Fruit fly (Drosophila melanogaster) whole organism, embryonic: ENCODE data around the gene nmdyn-D7.

Experiments used
- CG10543 ChIP-seq: fragments of 200-800 bp; sonication (Bioruptor generic); optimal IDR thresholded peaks from 3 replicates; lab custom pipeline; 2017; ENCODE audit warnings: missing biosample characterization, mild to moderate bottlenecking, missing genetic modification characterization, moderate library complexity
- CG13775 ChIP-seq: fragments of 200-800 bp; sonication (Bioruptor generic); optimal IDR thresholded peaks from 3 replicates; lab custom pipeline; 2017; ENCODE audit warnings: missing biosample characterization, mild to moderate bottlenecking, missing genetic modification characterization
- CG15011 ChIP-seq: fragments of 200-800 bp; sonication (Bioruptor generic); optimal IDR thresholded peaks from 3 replicates; lab custom pipeline; 2018; ENCODE audit warnings: missing biosample characterization, mild to moderate bottlenecking, missing genetic modification characterization
- CG15269 ChIP-seq: fragments of 200-800 bp; sonication (Bioruptor generic); optimal IDR thresholded peaks from 2 replicates; lab custom pipeline; 2018; ENCODE audit warnings: missing biosample characterization, mild to moderate bottlenecking, missing genetic modification characterization, moderate library complexity
- CG15514 ChIP-seq: fragments of 200-800 bp; sonication (Bioruptor generic); optimal IDR thresholded peaks from 3 replicates; lab custom pipeline; 2017; ENCODE audit warnings: missing biosample characterization, missing genetic modification characterization, mild to moderate bottlenecking, moderate library complexity, missing genetic modification reagents
- CG15601 ChIP-seq: fragments of 200-800 bp; sonication (Bioruptor generic); optimal IDR thresholded peaks from 3 replicates; lab custom pipeline; 2019; ENCODE audit warnings: missing biosample characterization, mild to moderate bottlenecking, missing genetic modification characterization, moderate library complexity
- CG15696 ChIP-seq: fragments of 200-800 bp; sonication (Bioruptor generic); optimal IDR thresholded peaks from 2 replicates; lab custom pipeline; 2019; ENCODE audit warnings: missing biosample characterization, mild to moderate bottlenecking, missing genetic modification characterization, moderate library complexity
- CG16863 ChIP-seq: fragments of 200-800 bp; sonication (Bioruptor generic); optimal IDR thresholded peaks from 3 replicates; lab custom pipeline; 2016; ENCODE audit warnings: missing biosample characterization, missing genetic modification characterization
- CG17361 ChIP-seq: fragments of 200-800 bp; sonication (Bioruptor generic); IDR thresholded peaks from 3 replicates; pipeline ENCODE4 v1.3.6; 2022; ENCODE audit warnings: missing biosample characterization, missing genetic modification characterization
- CG1832 ChIP-seq: fragments of 200-800 bp; sonication (Bioruptor generic); optimal IDR thresholded peaks from 2 replicates; lab custom pipeline; 2017; ENCODE audit warnings: missing biosample characterization, mild to moderate bottlenecking, missing genetic modification characterization, inconsistent platforms
- CG18599 ChIP-seq: fragments of 200-800 bp; sonication (Bioruptor generic); optimal IDR thresholded peaks from 3 replicates; lab custom pipeline; 2017; ENCODE audit warnings: missing biosample characterization, missing genetic modification characterization, mild to moderate bottlenecking, moderate library complexity, missing genetic modification reagents
- CG30020 ChIP-seq: fragments of 200-800 bp; optimal IDR thresholded peaks from 2 replicates; lab custom pipeline; 2019; ENCODE audit warnings: missing biosample characterization, mild to moderate bottlenecking, missing genetic modification characterization, moderate library complexity
- CG3847 ChIP-seq: fragments of 200-800 bp; sonication (Bioruptor generic); IDR thresholded peaks from 2 replicates; pipeline ENCODE4 v1.3.6; 2022; ENCODE audit warnings: missing biosample characterization, missing genetic modification characterization
- CG4424 ChIP-seq: fragments of 200-800 bp; sonication (Bioruptor generic); optimal IDR thresholded peaks from 3 replicates; lab custom pipeline; 2016; ENCODE audit warnings: missing biosample characterization, missing genetic modification characterization
- CG4820 ChIP-seq: fragments of 200-800 bp; sonication (Bioruptor generic); optimal IDR thresholded peaks from 3 replicates; lab custom pipeline; 2016; ENCODE audit warnings: missing biosample characterization, missing genetic modification characterization
- CG8089 ChIP-seq: fragments of 200-800 bp; sonication (Bioruptor generic); optimal IDR thresholded peaks from 3 replicates; lab custom pipeline; 2016; ENCODE audit warnings: missing biosample characterization, missing genetic modification characterization
- CG8281 ChIP-seq: fragments of 200-800 bp; sonication (Bioruptor generic); optimal IDR thresholded peaks from 2 replicates; lab custom pipeline; 2018; ENCODE audit warnings: missing biosample characterization, mild to moderate bottlenecking, missing genetic modification characterization, moderate library complexity
- CG8359 ChIP-seq: fragments of 200-800 bp; sonication (Bioruptor generic); optimal IDR thresholded peaks from 2 replicates; lab custom pipeline; 2017; ENCODE audit warnings: missing biosample characterization, mild to moderate bottlenecking, missing genetic modification characterization, borderline replicate concordance
- Deaf1 ChIP-seq: fragments of 200-800 bp; optimal IDR thresholded peaks from 3 replicates; lab custom pipeline; 2019; ENCODE audit warnings: missing biosample characterization, mild to moderate bottlenecking, missing genetic modification characterization, moderate library complexity
- Drgx ChIP-seq: fragments of 200-800 bp; sonication (Bioruptor generic); IDR thresholded peaks from 2 replicates; pipeline ENCODE4 v1.3.6; 2022; ENCODE audit warnings: missing biosample characterization, missing genetic modification characterization
- Fer1 ChIP-seq: fragments of 200-800 bp; sonication (Bioruptor generic); optimal IDR thresholded peaks from 2 replicates; lab custom pipeline; 2017; ENCODE audit warnings: missing biosample characterization, mild to moderate bottlenecking, missing genetic modification characterization
- Fer2 ChIP-seq: fragments of 200-800 bp; sonication (Bioruptor generic); optimal IDR thresholded peaks from 2 replicates; lab custom pipeline; 2018; ENCODE audit warnings: missing biosample characterization, mild to moderate bottlenecking, missing genetic modification characterization, moderate library complexity
- GATAe ChIP-seq: fragments of 200-800 bp; sonication (Bioruptor generic); conservative IDR thresholded peaks from 2 replicates; pipeline ENCODE4 v1.3.6; 2022; ENCODE audit warnings: missing biosample characterization, missing genetic modification characterization
- HmgD ChIP-seq: fragments of 200-800 bp; sonication (Bioruptor generic); optimal IDR thresholded peaks from 3 replicates; lab custom pipeline; 2016; ENCODE audit warnings: missing biosample characterization, missing genetic modification characterization
- HmgZ ChIP-seq: fragments of 200-800 bp; sonication (Bioruptor generic); optimal IDR thresholded peaks from 2 replicates; lab custom pipeline; 2018; ENCODE audit warnings: missing biosample characterization, mild to moderate bottlenecking, missing genetic modification characterization
- Hr78 ChIP-seq, 2 experiments: fragments of 200-800 bp in 1 of 2; fragments of >200 bp in 1 of 2; sonication (Bioruptor generic) in 1 of 2; optimal IDR thresholded peaks; 2 replicates each; lab custom pipeline; 2017 to 2019; ENCODE audit warnings: missing biosample characterization in 2 of 2, missing genetic modification characterization in 2 of 2, mild to moderate bottlenecking in 1 of 2, moderate library complexity in 1 of 2
- Lhr ChIP-seq: fragments of 200-800 bp; sonication (Bioruptor generic); optimal IDR thresholded peaks from 3 replicates; lab custom pipeline; 2017; ENCODE audit warnings: mild to moderate bottlenecking, missing biosample characterization, missing genetic modification reagents, missing genetic modification characterization
- Optix ChIP-seq: fragments of 200-800 bp; sonication (Bioruptor generic); IDR thresholded peaks from 3 replicates; pipeline ENCODE4 v1.3.6; 2022; ENCODE audit warnings: missing biosample characterization, missing genetic modification characterization
- Ptx1 ChIP-seq: fragments of 200-800 bp; sonication (Bioruptor generic); IDR thresholded peaks from 2 replicates; pipeline ENCODE4 v1.3.6; 2022; ENCODE audit warnings: missing biosample characterization, missing genetic modification characterization
- Side ChIP-seq: fragments of 200-800 bp; sonication (Bioruptor generic); optimal IDR thresholded peaks from 2 replicates; lab custom pipeline; 2016; ENCODE audit warnings: missing biosample characterization, missing genetic modification characterization
- ac ChIP-seq: fragments of 200-800 bp; sonication (Bioruptor generic); optimal IDR thresholded peaks from 3 replicates; lab custom pipeline; 2017; ENCODE audit warnings: missing biosample characterization, mild to moderate bottlenecking, missing genetic modification characterization
- bbx ChIP-seq: fragments of 200-800 bp; sonication (Bioruptor generic); IDR thresholded peaks from 2 replicates; pipeline ENCODE4 v1.3.6; 2022; ENCODE audit warnings: missing biosample characterization, missing genetic modification characterization; ENCODE audit not compliant: partially characterized antibody
- chm ChIP-seq: fragments of 200-800 bp; sonication (Bioruptor generic); IDR thresholded peaks from 2 replicates; pipeline ENCODE4 v1.3.6; 2022; ENCODE audit warnings: missing biosample characterization, missing genetic modification characterization
- dpn ChIP-seq, 2 experiments: fragments of 200-800 bp; sonication (Bioruptor generic); optimal IDR thresholded peaks; 3 replicates each; lab custom pipeline; 2016; ENCODE audit warnings: missing biosample characterization in 2 of 2, missing genetic modification characterization in 2 of 2
- emc ChIP-seq: fragments of 200-800 bp; sonication (Bioruptor generic); optimal IDR thresholded peaks from 2 replicates; lab custom pipeline; 2016; ENCODE audit warnings: missing biosample characterization, missing genetic modification characterization
- eyg ChIP-seq: fragments of 200-800 bp; sonication (Bioruptor generic); optimal IDR thresholded peaks from 3 replicates; lab custom pipeline; 2016; ENCODE audit warnings: missing biosample characterization, missing genetic modification characterization
- fd3F ChIP-seq: fragments of 200-800 bp; sonication (Bioruptor generic); optimal IDR thresholded peaks from 2 replicates; lab custom pipeline; 2018; ENCODE audit warnings: missing biosample characterization, mild to moderate bottlenecking, missing genetic modification characterization, moderate library complexity
- lov ChIP-seq, 2 experiments: fragments of 200-800 bp in 1 of 2; fragments of >200 bp in 1 of 2; sonication (Bioruptor generic) in 1 of 2; IDR thresholded peaks in 1 of 2; optimal IDR thresholded peaks in 1 of 2; 2 replicates in 1 of 2; 3 replicates in 1 of 2; pipeline versions ENCODE4 v1.3.6 to Lab custom; 2017 to 2022; ENCODE audit warnings: missing biosample characterization in 1 of 2, missing genetic modification characterization in 1 of 2
- mam ChIP-seq: fragments of 200-800 bp; sonication (Bioruptor generic); optimal IDR thresholded peaks from 3 replicates; lab custom pipeline; 2016; ENCODE audit warnings: missing biosample characterization, missing genetic modification characterization
- pita ChIP-seq: fragments of 200-800 bp; sonication (Bioruptor generic); optimal IDR thresholded peaks from 2 replicates; lab custom pipeline; 2017; ENCODE audit warnings: missing biosample characterization, mild to moderate bottlenecking, missing genetic modification characterization
- pum ChIP-seq: fragments of 200-800 bp; sonication (Bioruptor generic); optimal IDR thresholded peaks from 2 replicates; lab custom pipeline; 2016; ENCODE audit warnings: missing biosample characterization, missing genetic modification characterization
- ranshi ChIP-seq: fragments of 200-800 bp; sonication (Bioruptor generic); IDR thresholded peaks from 2 replicates; pipeline ENCODE4 v1.3.6; 2022; ENCODE audit warnings: missing biosample characterization, missing genetic modification characterization
- ro ChIP-seq: fragments of 200-800 bp; sonication (Bioruptor generic); IDR thresholded peaks from 2 replicates; pipeline ENCODE4 v1.3.6; 2022; ENCODE audit warnings: missing biosample characterization, missing genetic modification characterization
- sens-2 ChIP-seq: fragments of 200-800 bp; sonication (Bioruptor generic); IDR thresholded peaks from 2 replicates; pipeline ENCODE4 v1.3.6; 2022; ENCODE audit warnings: missing biosample characterization, missing genetic modification characterization
- slp2 ChIP-seq: fragments of 200-800 bp; sonication (Bioruptor generic); optimal IDR thresholded peaks from 2 replicates; lab custom pipeline; 2016; ENCODE audit warnings: missing biosample characterization, missing genetic modification characterization
- stwl ChIP-seq: fragments of 200-800 bp; sonication (Bioruptor generic); optimal IDR thresholded peaks from 3 replicates; lab custom pipeline; 2018; ENCODE audit warnings: missing biosample characterization, mild to moderate bottlenecking, missing genetic modification characterization, moderate library complexity
- ttk ChIP-seq: fragments of 200-800 bp; sonication (Bioruptor generic); IDR thresholded peaks from 2 replicates; pipeline ENCODE4 v2.1.2; 2022; ENCODE audit warnings: missing biosample characterization, missing genetic modification characterization
- tup ChIP-seq: fragments of 200-800 bp; sonication (Bioruptor generic); optimal IDR thresholded peaks from 2 replicates; lab custom pipeline; 2016; ENCODE audit warnings: missing biosample characterization, mild to moderate bottlenecking, missing genetic modification characterization, moderate library complexity
- vnd ChIP-seq: fragments of 200-800 bp; sonication (Bioruptor generic); IDR thresholded peaks from 3 replicates; pipeline ENCODE4 v1.3.6; 2022; ENCODE audit warnings: missing biosample characterization, missing genetic modification characterization; ENCODE audit not compliant: partially characterized antibody
- yki ChIP-seq: fragments of >200 bp; optimal IDR thresholded peaks from 3 replicates; lab custom pipeline; 2018

nmdyn-D7 gene

dm6 chr3R:9705008-9705628 lies 25.4 kb downstream of the nmdyn-D7 start, which contains the start of gene Unc-115a (continued):
- TF ChIP-seq Deaf1 (peak; percentile 96), fd3F (no peak), CG3847 (GFP tag; lab: Robert Waterston, UW) (no peak), ac (GFP tag; lab: Kevin White, UChicago) (no peak), stwl (tag; lab: Kevin White, UChicago) (peak; percentile 69), CG30020 (tag; lab: Kevin White, UChicago) (peak; percentile 34), Fer2 (tag; lab: Kevin White, UChicago) (no peak), CG8089 (GFP tag; lab: Kevin White, UChicago) (peak; percentile 8), tup (GFP tag; lab: Kevin White, UChicago) (no peak), CG15011 (no peak), Drgx (GFP tag; lab: Robert Waterston, UW) (no peak), Side (GFP tag; lab: Kevin White, UChicago) (peak; percentile 44), HmgD (GFP tag; lab: Kevin White, UChicago) (peak; percentile 7), CG1832 (GFP tag; lab: Kevin White, UChicago) (no peak), Hr78 (GFP tag; optimal IDR thresholded peaks at IDR 0.05; lab: Kevin White, UChicago) (no peak), CG15696 (no peak), sens-2 (GFP tag; lab: Robert Waterston, UW) (no peak), mam (GFP tag; lab: Kevin White, UChicago) (peak; percentile 37), CG18599 (GFP tag; lab: Kevin White, UChicago) (no peak), ranshi (GFP tag; lab: Robert Waterston, UW) (no peak), lov (optimal IDR thresholded peaks at IDR 0.05; lab: Kevin White, UChicago) (no peak), lov (GFP tag; IDR thresholded peaks at IDR 0.05; lab: Robert Waterston, UW) (no peak), HmgZ (tag; lab: Kevin White, UChicago) (peak; percentile 92), dpn (GFP tag; optimal IDR thresholded peaks at IDR 0.05; lab: Kevin White, UChicago) (peak; percentile 36 to 47), Optix (GFP tag; lab: Robert Waterston, UW) (no peak), CG4424 (GFP tag; lab: Kevin White, UChicago) (no peak), emc (GFP tag; lab: Kevin White, UChicago) (no peak), bbx (GFP tag; lab: Robert Waterston, UW) (no peak), CG4820 (GFP tag; lab: Kevin White, UChicago) (no peak), CG8281 (tag; lab: Kevin White, UChicago) (no peak), ro (GFP tag; lab: Robert Waterston, UW) (no peak), slp2 (GFP tag; lab: Kevin White, UChicago) (no peak), yki (lab: Kevin White, UChicago) (no peak), CG13775 (peak; percentile 36), pita (GFP tag; lab: Kevin White, UChicago) (peak; percentile 99), CG15601 (tag; lab: Kevin White, UChicago) (peak; percentile 73), CG16863 (GFP tag; lab: Kevin White, UChicago) (peak; percentile 37), eyg (GFP tag; lab: Kevin White, UChicago) (peak; percentile 55), ttk (no peak), chm (no peak), CG10543 (peak; percentile 32), CG15514 (GFP tag; lab: Kevin White, UChicago) (peak; percentile 85), CG17361 (no peak), vnd (no peak), CG15269 (tag; lab: Kevin White, UChicago) (no peak), Lhr (peak; percentile 92), pum (GFP tag; lab: Kevin White, UChicago) (peak; percentile 6), CG8359 (GFP tag; lab: Kevin White, UChicago) (no peak), Fer1 (GFP tag; lab: Kevin White, UChicago) (peak; percentile 23), Ptx1 (no peak), GATAe (GFP tag; lab: Robert Waterston, UW) (no peak)
